Worm (Caenorhabditis elegans): ENCODE results near the gene F46C5.1.

Gene F46C5.1

DNA sequence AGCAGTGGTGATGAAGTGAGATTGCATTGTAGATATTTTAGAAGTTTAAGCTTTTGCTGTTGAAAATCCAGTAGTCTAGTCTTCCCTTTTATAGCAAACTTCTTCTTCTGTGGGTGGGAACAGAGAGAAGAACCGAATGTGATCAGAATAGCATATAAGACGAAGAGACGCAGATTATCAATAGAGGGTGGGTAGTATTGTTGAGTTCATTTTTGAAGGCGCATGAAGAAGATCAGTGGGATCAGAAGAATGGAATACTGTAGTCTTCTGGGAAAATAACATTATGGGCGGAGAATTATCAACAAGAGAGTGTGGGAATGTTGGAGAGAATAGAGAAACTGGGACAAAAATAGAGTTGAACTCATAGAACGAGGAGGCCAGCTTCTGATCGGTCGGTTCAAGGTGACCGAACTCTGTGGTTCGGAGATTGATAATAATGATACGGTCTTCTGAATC, at the start of gene F46C5.1:
Gene F46C5.1 (minus strand): TSS at position 51 of the 456 bp plus-strand sequence.
- no peak for TF ChIP-seq scrt-1 (GFP tag; IDR thresholded peaks at IDR 0.05)

DNA sequence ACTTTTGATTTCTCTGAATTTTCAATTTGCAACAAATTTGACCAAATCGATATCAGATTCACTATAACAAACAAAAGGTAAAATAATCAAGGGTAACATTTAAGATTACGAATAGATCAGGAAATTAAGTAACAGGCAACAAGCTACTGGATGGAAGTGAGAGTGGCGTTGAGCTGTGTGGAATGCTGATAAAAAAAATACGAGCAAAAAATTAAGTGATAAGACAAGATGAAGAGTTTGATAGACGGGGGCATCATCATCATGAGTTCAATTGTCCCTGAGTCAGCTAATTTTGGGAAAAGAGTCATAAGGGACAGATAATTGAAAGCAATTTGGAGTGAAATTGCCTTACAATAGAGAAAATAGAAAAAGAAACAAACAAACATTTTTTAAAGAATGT, 45.9 kb upstream of the F46C5.1 start:
- TF ChIP-seq tra-4 (tag; optimal IDR thresholded peaks at IDR 0.05) (no peak), pes-1 (GFP tag; IDR thresholded peaks at IDR 0.05) (no peak), hmg-4 (GFP tag; optimal IDR thresholded peaks at IDR 0.05) (no peak)

DNA sequence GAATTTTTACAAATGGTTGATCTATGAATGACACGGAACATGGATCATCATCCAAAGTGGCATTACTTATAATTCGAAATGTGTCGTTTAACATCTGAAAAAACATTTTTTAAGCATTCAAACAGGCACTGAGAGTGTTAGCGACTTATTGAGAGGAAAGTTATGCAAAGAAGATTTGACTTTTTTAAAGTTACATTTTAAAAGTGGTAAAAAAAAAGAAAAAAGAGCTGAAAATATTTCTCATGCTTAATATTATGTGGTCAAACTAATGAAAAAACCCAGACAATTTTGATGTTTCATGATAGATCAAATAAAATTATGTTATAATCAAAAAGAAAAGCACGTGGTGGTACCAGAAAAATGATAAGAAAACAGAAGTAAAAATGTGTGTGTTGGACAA, 44.1 kb upstream of the F46C5.1 start, which contains the start of gene npr-20:
Gene npr-20 (minus strand): TSS at position 101 of the 400 bp plus-strand sequence.
- TF ChIP-seq scrt-1 (GFP tag; IDR thresholded peaks at IDR 0.05): no peak
- no peak for TF ChIP-seq F13C5.2 (tag; optimal IDR thresholded peaks at IDR 0.05)
- no peak for TF ChIP-seq hnd-1 (tag; optimal IDR thresholded peaks at IDR 0.05)
- TF ChIP-seq tra-4 (tag; optimal IDR thresholded peaks at IDR 0.05): no peak
- TF ChIP-seq hmbx-1 (tag; optimal IDR thresholded peaks at IDR 0.05): no peak
- TF ChIP-seq tbx-11 (GFP tag; IDR thresholded peaks at IDR 0.05): no peak
- no peak for TF ChIP-seq ets-7 (tag; optimal IDR thresholded peaks at IDR 0.05)
- TF ChIP-seq tbx-37 (GFP tag; conservative IDR thresholded peaks at IDR 0.05): no peak
- no peak for TF ChIP-seq flt-1 (GFP tag; IDR thresholded peaks at IDR 0.05)
- TF ChIP-seq B0310.2 (tag; optimal IDR thresholded peaks at IDR 0.05): no peak
- TF ChIP-seq ceh-36 (tag; optimal IDR thresholded peaks at IDR 0.05): no peak
- no peak for TF ChIP-seq sea-1 (GFP tag; conservative IDR thresholded peaks at IDR 0.05)
- TF ChIP-seq aly-1 (tag; optimal IDR thresholded peaks at IDR 0.05): no peak
- no peak for TF ChIP-seq pes-1 (GFP tag; IDR thresholded peaks at IDR 0.05)
- no peak for TF ChIP-seq ceh-13 (GFP tag; optimal IDR thresholded peaks at IDR 0.05)
- TF ChIP-seq hmg-4 (GFP tag; optimal IDR thresholded peaks at IDR 0.05): no peak
- TF ChIP-seq ama-1 (optimal IDR thresholded peaks at IDR 0.05): no peak

DNA sequence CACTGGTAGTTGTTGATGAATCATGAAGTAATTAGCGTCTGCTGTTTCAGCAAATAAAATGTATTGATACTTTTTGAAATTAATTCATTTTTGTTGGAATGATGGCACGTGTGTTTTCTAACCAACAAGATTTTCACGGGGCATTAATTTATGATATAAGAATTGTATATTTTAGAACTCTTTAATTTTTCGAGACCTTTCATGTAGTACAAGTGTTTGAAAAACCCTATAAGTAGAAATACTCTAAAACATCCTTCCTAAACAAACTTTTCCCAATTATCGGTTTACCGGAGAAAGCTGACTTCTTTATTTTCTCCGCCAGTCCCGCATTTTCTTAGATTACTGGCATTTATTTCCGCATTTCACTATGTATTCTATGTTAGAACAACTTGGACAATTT, 38.6 kb upstream of the F46C5.1 start, which contains the start of gene snb-6:
Gene snb-6 (minus strand): TSS at position 101 of the 400 bp plus-strand sequence.
- TF ChIP-seq ceh-13 (GFP tag; optimal IDR thresholded peaks at IDR 0.05): no peak
- no peak for TF ChIP-seq hmbx-1 (tag; optimal IDR thresholded peaks at IDR 0.05)
- TF ChIP-seq F13C5.2 (tag; optimal IDR thresholded peaks at IDR 0.05): no peak
- no peak for TF ChIP-seq hnd-1 (tag; optimal IDR thresholded peaks at IDR 0.05)
- TF ChIP-seq scrt-1 (GFP tag; IDR thresholded peaks at IDR 0.05): no peak
- no peak for TF ChIP-seq tbx-37 (GFP tag; conservative IDR thresholded peaks at IDR 0.05)
- TF ChIP-seq aly-1 (tag; optimal IDR thresholded peaks at IDR 0.05): no peak
- TF ChIP-seq B0310.2 (tag; optimal IDR thresholded peaks at IDR 0.05): no peak
- no peak for TF ChIP-seq ceh-36 (tag; optimal IDR thresholded peaks at IDR 0.05)
- no peak for TF ChIP-seq pes-1 (GFP tag; IDR thresholded peaks at IDR 0.05)

DNA sequence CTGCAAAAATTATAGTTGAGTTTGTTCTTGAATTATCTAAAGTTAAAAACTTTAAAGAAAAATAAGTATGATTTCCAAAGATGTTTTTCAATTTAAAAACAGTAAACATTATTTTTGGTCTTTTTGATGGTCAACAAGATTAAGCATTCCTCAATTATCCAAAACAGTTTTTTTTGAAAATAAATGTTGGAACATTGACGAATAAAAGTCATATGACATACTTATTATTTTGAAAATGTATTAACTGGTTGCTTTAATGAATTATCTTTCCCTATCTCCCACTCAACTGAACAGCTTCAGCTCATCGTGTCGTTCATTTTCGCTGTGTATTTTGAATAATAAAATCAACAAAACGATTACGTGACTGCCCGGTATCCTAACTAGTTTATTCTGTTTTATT, 36.1 kb upstream of the F46C5.1 start:
- TF ChIP-seq F13C5.2 (tag; optimal IDR thresholded peaks at IDR 0.05) (no peak), hnd-1 (tag; optimal IDR thresholded peaks at IDR 0.05) (no peak), hmg-4 (GFP tag; optimal IDR thresholded peaks at IDR 0.05) (no peak), ceh-13 (GFP tag; optimal IDR thresholded peaks at IDR 0.05) (no peak), ama-1 (optimal IDR thresholded peaks at IDR 0.05) (no peak), scrt-1 (GFP tag; IDR thresholded peaks at IDR 0.05) (no peak), tra-4 (tag; optimal IDR thresholded peaks at IDR 0.05) (no peak), ceh-36 (tag; optimal IDR thresholded peaks at IDR 0.05) (no peak), pes-1 (GFP tag; IDR thresholded peaks at IDR 0.05) (no peak), hmbx-1 (tag; optimal IDR thresholded peaks at IDR 0.05) (no peak), ets-7 (tag; optimal IDR thresholded peaks at IDR 0.05) (no peak), sea-1 (GFP tag; conservative IDR thresholded peaks at IDR 0.05) (no peak), aly-1 (tag; optimal IDR thresholded peaks at IDR 0.05) (no peak), flt-1 (GFP tag; IDR thresholded peaks at IDR 0.05) (no peak), tbx-11 (GFP tag; IDR thresholded peaks at IDR 0.05) (no peak), tbx-37 (GFP tag; conservative IDR thresholded peaks at IDR 0.05) (no peak), B0310.2 (tag; optimal IDR thresholded peaks at IDR 0.05) (no peak)

DNA sequence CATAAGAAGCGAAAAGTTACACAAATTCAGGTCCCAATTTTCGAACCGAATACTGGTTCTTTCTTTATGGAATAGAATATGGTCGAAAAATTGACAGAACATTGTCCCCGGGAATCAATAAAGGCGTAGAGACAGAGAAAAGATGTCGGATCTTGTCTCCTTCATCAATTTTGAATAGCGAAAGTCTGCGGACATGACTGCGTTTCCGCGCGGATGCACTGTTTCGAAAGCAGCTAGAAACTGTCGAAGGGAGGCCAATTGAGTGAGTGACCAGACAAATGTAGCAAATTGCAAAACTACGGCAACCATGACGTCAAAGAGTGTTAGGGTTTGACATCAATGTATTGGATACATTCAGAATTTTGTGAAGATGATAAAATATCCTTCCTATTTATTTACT, 35.5 kb upstream of the F46C5.1 start:
- TF ChIP-seq tra-4 (tag; optimal IDR thresholded peaks at IDR 0.05) (no peak), F13C5.2 (tag; optimal IDR thresholded peaks at IDR 0.05) (no peak), ceh-13 (GFP tag; optimal IDR thresholded peaks at IDR 0.05) (no peak), hmbx-1 (tag; optimal IDR thresholded peaks at IDR 0.05) (no peak), aly-1 (tag; optimal IDR thresholded peaks at IDR 0.05) (no peak), sea-1 (GFP tag; conservative IDR thresholded peaks at IDR 0.05) (no peak), flt-1 (GFP tag; IDR thresholded peaks at IDR 0.05) (no peak), B0310.2 (tag; optimal IDR thresholded peaks at IDR 0.05) (no peak), hnd-1 (tag; optimal IDR thresholded peaks at IDR 0.05) (no peak), hmg-4 (GFP tag; optimal IDR thresholded peaks at IDR 0.05) (no peak), tbx-11 (GFP tag; IDR thresholded peaks at IDR 0.05) (no peak), pes-1 (GFP tag; IDR thresholded peaks at IDR 0.05) (no peak), ceh-36 (tag; optimal IDR thresholded peaks at IDR 0.05) (no peak), ama-1 (optimal IDR thresholded peaks at IDR 0.05) (no peak), tbx-37 (GFP tag; conservative IDR thresholded peaks at IDR 0.05) (no peak), scrt-1 (GFP tag; IDR thresholded peaks at IDR 0.05) (no peak)

DNA sequence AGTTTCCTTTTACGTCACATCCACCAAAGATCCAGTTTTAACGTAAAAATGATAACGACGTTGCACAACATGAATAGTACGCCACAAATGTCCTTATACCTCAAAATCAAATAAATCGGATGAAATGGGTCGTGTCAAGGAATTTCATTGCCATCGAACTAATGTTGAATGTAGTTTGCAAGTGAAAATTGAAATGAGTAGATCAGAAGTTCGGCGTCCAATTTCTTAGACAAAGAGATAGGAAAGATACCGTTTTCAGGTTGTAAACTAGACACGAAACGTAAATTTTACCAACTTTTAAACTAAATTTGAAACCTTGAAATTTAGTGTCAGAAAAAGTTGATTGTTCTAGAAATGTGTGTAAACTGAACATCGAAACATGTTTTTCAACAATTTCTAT, 33.9 kb upstream of the F46C5.1 start:
- TF ChIP-seq ceh-36 (tag; optimal IDR thresholded peaks at IDR 0.05) (no peak), tbx-37 (GFP tag; conservative IDR thresholded peaks at IDR 0.05) (no peak), pes-1 (GFP tag; IDR thresholded peaks at IDR 0.05) (no peak), F13C5.2 (tag; optimal IDR thresholded peaks at IDR 0.05) (no peak), flt-1 (GFP tag; IDR thresholded peaks at IDR 0.05) (no peak), tra-4 (tag; optimal IDR thresholded peaks at IDR 0.05) (no peak), ama-1 (optimal IDR thresholded peaks at IDR 0.05) (no peak), scrt-1 (GFP tag; IDR thresholded peaks at IDR 0.05) (no peak), ets-7 (tag; optimal IDR thresholded peaks at IDR 0.05) (no peak), hmg-4 (GFP tag; optimal IDR thresholded peaks at IDR 0.05) (no peak), hmbx-1 (tag; optimal IDR thresholded peaks at IDR 0.05) (no peak), hnd-1 (tag; optimal IDR thresholded peaks at IDR 0.05) (no peak), ceh-13 (GFP tag; optimal IDR thresholded peaks at IDR 0.05) (no peak)

DNA sequence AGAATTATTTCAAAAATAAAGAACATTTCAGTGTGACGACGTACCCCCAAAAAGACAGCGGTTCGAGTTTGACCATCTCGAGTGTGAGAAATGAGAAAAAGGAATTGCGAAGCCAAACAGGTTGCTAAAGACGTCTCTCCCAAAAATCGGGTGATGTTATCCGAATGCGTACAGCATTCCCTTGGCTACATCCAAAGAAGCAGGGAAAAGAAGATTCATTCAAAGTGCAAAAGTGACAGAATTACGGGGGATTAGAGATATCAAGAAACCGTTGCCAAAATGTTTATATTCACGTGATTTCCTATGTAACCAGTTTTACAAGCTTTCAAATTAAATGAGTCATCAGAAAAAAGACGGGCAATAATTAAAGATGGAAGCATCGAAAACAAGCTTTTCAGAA, 33.0 kb upstream of the F46C5.1 start:
- TF ChIP-seq hmg-4 (GFP tag; optimal IDR thresholded peaks at IDR 0.05) (no peak), ets-7 (tag; optimal IDR thresholded peaks at IDR 0.05) (no peak), tra-4 (tag; optimal IDR thresholded peaks at IDR 0.05) (no peak), hnd-1 (tag; optimal IDR thresholded peaks at IDR 0.05) (no peak), ceh-13 (GFP tag; optimal IDR thresholded peaks at IDR 0.05) (no peak), scrt-1 (GFP tag; IDR thresholded peaks at IDR 0.05) (no peak)
